Worm (Caenorhabditis elegans) whole organism, L3 larva: ENCODE data around the gene K10C9.4.

Experiments used
- R02D3.7 ChIP-seq: fragments of 150-350 bp; optimal IDR thresholded peaks from 2 replicates; lab custom pipeline; 2014; ENCODE audit warnings: missing biosample characterization, missing genetic modification characterization
- ZK546.5 ChIP-seq: sonication (generic microtip); optimal IDR thresholded peaks from 2 replicates; lab custom pipeline; 2017; ENCODE audit warnings: missing biosample characterization, missing genetic modification characterization
- ama-1 ChIP-seq: fragments of 150-350 bp; optimal IDR thresholded peaks from 2 replicates; lab custom pipeline; 2018
- elt-1 ChIP-seq: fragments of 150-350 bp; optimal IDR thresholded peaks from 2 replicates; lab custom pipeline; 2014; ENCODE audit warnings: missing biosample characterization, missing genetic modification characterization
- elt-3 ChIP-seq, 3 experiments: fragments of 150-350 bp in 1 of 3; sonication (generic microtip) in 2 of 3; optimal IDR thresholded peaks; 2 replicates in 2 of 3; 4 replicates in 1 of 3; lab custom pipeline; 2014 to 2017; ENCODE audit warnings: missing biosample characterization in 3 of 3, missing genetic modification characterization in 3 of 3
- fos-1 ChIP-seq: fragments of 150-350 bp; optimal IDR thresholded peaks from 2 replicates; lab custom pipeline; 2014; ENCODE audit warnings: missing biosample characterization, missing genetic modification characterization
- lin-15B ChIP-seq: fragments of 150-350 bp; optimal IDR thresholded peaks from 2 replicates; lab custom pipeline; 2014; ENCODE audit warnings: missing biosample characterization, missing genetic modification characterization
- mdl-1 ChIP-seq: fragments of 150-350 bp; optimal IDR thresholded peaks from 2 replicates; lab custom pipeline; 2014; ENCODE audit warnings: missing biosample characterization, missing genetic modification characterization
- nhr-12 ChIP-seq: fragments of 150-350 bp; optimal IDR thresholded peaks from 2 replicates; lab custom pipeline; 2014; ENCODE audit warnings: missing biosample characterization, missing genetic modification characterization
- nhr-25 ChIP-seq: sonication (generic microtip); optimal IDR thresholded peaks from 2 replicates; lab custom pipeline; 2017; ENCODE audit warnings: missing biosample characterization, missing genetic modification characterization
- nhr-28 ChIP-seq: fragments of 150-350 bp; optimal IDR thresholded peaks from 2 replicates; lab custom pipeline; 2014; ENCODE audit warnings: missing biosample characterization, missing genetic modification characterization
- nhr-76 ChIP-seq: fragments of 150-350 bp; sonication (generic microtip); optimal IDR thresholded peaks from 5 replicates; lab custom pipeline; 2014; ENCODE audit warnings: missing biosample characterization, missing genetic modification characterization
- unc-39 ChIP-seq: sonication (generic microtip); optimal IDR thresholded peaks from 4 replicates; lab custom pipeline; 2017; ENCODE audit warnings: missing biosample characterization, missing genetic modification characterization
- unc-62 ChIP-seq: fragments of 150-350 bp; sonication (generic microtip); optimal IDR thresholded peaks from 4 replicates; lab custom pipeline; 2014; ENCODE audit warnings: missing biosample characterization, missing genetic modification reagents, missing genetic modification characterization

DNA sequence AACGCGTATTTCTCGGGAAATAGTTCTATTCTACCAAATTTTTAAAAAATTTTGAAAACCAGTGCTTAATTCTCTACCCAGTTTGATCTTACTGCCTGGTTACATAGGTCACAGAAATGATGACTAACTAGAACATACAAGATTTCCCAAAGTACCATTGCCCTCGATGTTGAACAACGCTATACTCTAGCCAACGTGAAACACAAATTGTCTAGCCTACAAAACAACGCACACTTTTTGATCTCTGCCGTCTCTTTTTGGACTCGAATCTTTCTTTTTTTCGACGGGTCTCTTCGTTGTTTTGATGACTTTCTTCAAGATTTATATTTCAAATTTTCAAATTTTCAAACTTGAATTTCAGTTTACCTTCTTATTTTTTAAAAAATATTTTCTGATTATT is 47.5 kb upstream of the K10C9.4 start, which contains the start of gene Y50D4B.2:
- TF ChIP-seq ama-1 (lab: Kevin White, UChicago) (no peak), nhr-76 (tag; lab: Kevin White, UChicago) (no peak), mdl-1 (tag; lab: Kevin White, UChicago) (no peak), nhr-12 (tag; lab: Kevin White, UChicago) (no peak), nhr-28 (no peak), unc-62 (no peak), fos-1 (no peak), nhr-25 (no peak), unc-39 (no peak), ZK546.5 (no peak), elt-1 (tag; lab: Kevin White, UChicago) (no peak), elt-3 (tag; optimal IDR thresholded peaks at IDR 0.05; lab: Kevin White, UChicago) (no peak), R02D3.7 (tag; lab: Kevin White, UChicago) (no peak), lin-15B (tag; lab: Kevin White, UChicago) (no peak)
